Worm (Caenorhabditis elegans): ENCODE data around the gene pals-32.

The pals-32 gene

ce11 chrV:2879801-2880200 is 16.6 kb upstream of the pals-32 start, which contains the start of gene str-39:
str-39 (minus strand) TSS chrV:2879901.
- TF ChIP-seq unc-62 (GFP tag; optimal IDR thresholded peaks at IDR 0.05) = no peak

- no peak for TF ChIP-seq unc-62 (GFP tag; optimal IDR thresholded peaks at IDR 0.05)
These were observed 16.1 kb upstream of the pals-32 start for ce11 chrV:2880356-2880755.

ce11 chrV:2881016-2881415 is 15.4 kb upstream of the pals-32 start, which contains the start of gene ifc-1:
ifc-1 (plus strand) TSS chrV:2881393.
- no peak for TF ChIP-seq unc-62 (GFP tag; optimal IDR thresholded peaks at IDR 0.05)

ce11 chrV:2881565-2881964 is 14.8 kb upstream of the pals-32 start:
- TF ChIP-seq unc-62 (GFP tag; optimal IDR thresholded peaks at IDR 0.05) = no peak

- TF ChIP-seq unc-62 (GFP tag; optimal IDR thresholded peaks at IDR 0.05) = no peak
These were observed 13.3 kb upstream of the pals-32 start for ce11 chrV:2883097-2883496.

- TF ChIP-seq unc-62 (GFP tag; optimal IDR thresholded peaks at IDR 0.05) = no peak
These were observed 12.0 kb upstream of the pals-32 start, which contains the start of gene sre-24 for ce11 chrV:2884411-2884810. sre-24 (plus strand) TSS chrV:2884711.

- TF ChIP-seq unc-62 (GFP tag; optimal IDR thresholded peaks at IDR 0.05) = no peak
These were observed 8.1 kb upstream of the pals-32 start for ce11 chrV:2888265-2888664.

ce11 chrV:2888681-2889080 is 7.7 kb upstream of the pals-32 start, which contains the start of gene srw-4:
srw-4 (minus strand) TSS chrV:2888781.
- TF ChIP-seq unc-62 (GFP tag; optimal IDR thresholded peaks at IDR 0.05) = no peak

ce11 chrV:2891927-2892326 is 4.5 kb upstream of the pals-32 start, which contains the start of gene F37B4.15:
F37B4.15 (plus strand) TSS chrV:2892227.
- TF ChIP-seq unc-62 (GFP tag; optimal IDR thresholded peaks at IDR 0.05) = no peak

ce11 chrV:2892976-2893375 is 3.4 kb upstream of the pals-32 start, which contains the start of gene srh-127:
srh-127 (plus strand) TSS chrV:2893276.
- TF ChIP-seq unc-62 (GFP tag; optimal IDR thresholded peaks at IDR 0.05) = no peak

ce11 chrV:2899867-2900266 is 3.5 kb downstream of the pals-32 start, which contains the start of gene str-46:
str-46 (minus strand) TSS chrV:2899967.
- TF ChIP-seq unc-62 (GFP tag; optimal IDR thresholded peaks at IDR 0.05) = no peak

ce11 chrV:2903227-2903626 is 6.8 kb downstream of the pals-32 start, which contains the start of gene C31B8.7:
C31B8.7 (minus strand) TSS chrV:2903327.
- TF ChIP-seq unc-62 (GFP tag; optimal IDR thresholded peaks at IDR 0.05) = no peak

ce11 chrV:2909525-2909924 is 13.1 kb downstream of the pals-32 start, which contains the start of gene zmp-3:
zmp-3 (minus strand) TSS chrV:2909625.
- no peak for TF ChIP-seq unc-62 (GFP tag; optimal IDR thresholded peaks at IDR 0.05)

- no peak for TF ChIP-seq unc-62 (GFP tag; optimal IDR thresholded peaks at IDR 0.05)
These were observed 16.5 kb downstream of the pals-32 start, which contains the start of gene C31B8.9 for ce11 chrV:2912901-2913300. C31B8.9 (minus strand) TSS chrV:2913001.

- TF ChIP-seq unc-62 (GFP tag; optimal IDR thresholded peaks at IDR 0.05) = no peak
These were observed 17.5 kb downstream of the pals-32 start, which contains the start of gene srh-146 for ce11 chrV:2913948-2914347. srh-146 (plus strand) TSS chrV:2914248.

- TF ChIP-seq unc-62 (GFP tag; optimal IDR thresholded peaks at IDR 0.05) = no peak
These were observed 23.7 kb downstream of the pals-32 start for ce11 chrV:2920125-2920524.

- TF ChIP-seq unc-62 (GFP tag; optimal IDR thresholded peaks at IDR 0.05) = no peak
These were observed 26.2 kb downstream of the pals-32 start, which contains the start of gene srh-38 for ce11 chrV:2922594-2922993. srh-38 (minus strand) TSS chrV:2922694.

- TF ChIP-seq unc-62 (GFP tag; optimal IDR thresholded peaks at IDR 0.05) = no peak
These were observed 31.1 kb downstream of the pals-32 start, which contains the start of gene C31B8.12 for ce11 chrV:2927553-2927952. C31B8.12 (minus strand) TSS chrV:2927653.
